Worm (Caenorhabditis elegans) whole organism, L2 larva: ENCODE results near the gene T19D12.1.

ENCODE experiments used
- F13H6.1 ChIP-seq: sonication (generic microtip); optimal IDR thresholded peaks from 2 replicates; lab custom pipeline; 2016; ENCODE audit warnings: missing genetic modification characterization, missing compliant biosample characterization
- alr-1 ChIP-seq: fragments of 150-350 bp; optimal IDR thresholded peaks from 2 replicates; lab custom pipeline; 2014; ENCODE audit warnings: missing biosample characterization, missing genetic modification characterization
- ama-1 ChIP-seq: fragments of 150-350 bp; optimal IDR thresholded peaks from 2 replicates; lab custom pipeline; 2018; ENCODE audit warnings: inconsistent platforms
- blmp-1 ChIP-seq: sonication (generic microtip); optimal IDR thresholded peaks from 2 replicates; lab custom pipeline; 2017; ENCODE audit warnings: missing genetic modification characterization, mild to moderate bottlenecking, missing compliant biosample characterization, antibody characterized with exemption, moderate library complexity; ENCODE audit not compliant: insufficient read depth
- ceh-16 ChIP-seq: fragments of 150-350 bp; optimal IDR thresholded peaks from 2 replicates; lab custom pipeline; 2014; ENCODE audit warnings: missing biosample characterization, missing genetic modification characterization
- ceh-82 ChIP-seq: fragments of 150-350 bp; optimal IDR thresholded peaks from 2 replicates; lab custom pipeline; 2014; ENCODE audit warnings: missing biosample characterization, missing genetic modification characterization
- crh-2 ChIP-seq: sonication (generic microtip); optimal IDR thresholded peaks from 2 replicates; lab custom pipeline; 2017; ENCODE audit warnings: missing biosample characterization, missing genetic modification characterization
- egl-27 ChIP-seq: sonication (generic microtip); optimal IDR thresholded peaks from 3 replicates; lab custom pipeline; 2017; ENCODE audit warnings: missing biosample characterization, missing genetic modification reagents, missing genetic modification characterization
- elt-1 ChIP-seq: fragments of 150-350 bp; optimal IDR thresholded peaks from 2 replicates; lab custom pipeline; 2014; ENCODE audit warnings: missing biosample characterization, missing genetic modification characterization
- fos-1 ChIP-seq: fragments of 150-350 bp; optimal IDR thresholded peaks from 2 replicates; lab custom pipeline; 2014; ENCODE audit warnings: missing biosample characterization, missing genetic modification characterization
- lin-11 ChIP-seq: fragments of 150-350 bp; sonication (generic microtip); optimal IDR thresholded peaks from 2 replicates; lab custom pipeline; 2014; ENCODE audit warnings: missing biosample characterization, missing genetic modification characterization, inconsistent platforms, mixed read lengths
- lin-13 ChIP-seq: fragments of 150-350 bp; optimal IDR thresholded peaks from 2 replicates; lab custom pipeline; 2014; ENCODE audit warnings: missing biosample characterization, missing genetic modification reagents, missing genetic modification characterization
- lsy-2 ChIP-seq, 2 experiments: fragments of 150-350 bp in 1 of 2; sonication (generic microtip) in 1 of 2; optimal IDR thresholded peaks; 2 replicates each; lab custom pipeline; 2014 to 2017; ENCODE audit warnings: missing biosample characterization in 2 of 2, missing genetic modification characterization in 2 of 2
- mdl-1 ChIP-seq, 2 experiments: fragments of 150-350 bp in 1 of 2; sonication (generic microtip) in 1 of 2; optimal IDR thresholded peaks; 2 replicates each; lab custom pipeline; 2017; ENCODE audit warnings: missing biosample characterization in 2 of 2, missing genetic modification characterization in 2 of 2
- nhr-10 ChIP-seq: sonication (generic microtip); optimal IDR thresholded peaks from 2 replicates; lab custom pipeline; 2017; ENCODE audit warnings: missing biosample characterization, missing genetic modification characterization
- nhr-12 ChIP-seq: fragments of 150-350 bp; optimal IDR thresholded peaks from 2 replicates; lab custom pipeline; 2014; ENCODE audit warnings: missing biosample characterization, missing genetic modification characterization
- nhr-23 ChIP-seq: fragments of 150-350 bp; optimal IDR thresholded peaks from 2 replicates; lab custom pipeline; 2014; ENCODE audit warnings: missing biosample characterization, missing genetic modification reagents, missing genetic modification characterization
- nhr-237 ChIP-seq: fragments of 150-350 bp; optimal IDR thresholded peaks from 2 replicates; lab custom pipeline; 2014; ENCODE audit warnings: missing biosample characterization, missing genetic modification characterization
- nhr-25 ChIP-seq: fragments of 150-350 bp; sonication (generic microtip); optimal IDR thresholded peaks from 3 replicates; lab custom pipeline; 2014; ENCODE audit warnings: missing biosample characterization, missing genetic modification characterization
- peb-1 ChIP-seq: fragments of 150-350 bp; optimal IDR thresholded peaks from 2 replicates; lab custom pipeline; 2014; ENCODE audit warnings: missing biosample characterization, missing genetic modification characterization
- skn-1 ChIP-seq: sonication (generic microtip); optimal IDR thresholded peaks from 2 replicates; lab custom pipeline; 2017; ENCODE audit warnings: missing biosample characterization, missing genetic modification characterization
- sma-9 ChIP-seq, 2 experiments: fragments of 150-350 bp in 1 of 2; sonication (generic microtip) in 1 of 2; optimal IDR thresholded peaks; 2 replicates each; lab custom pipeline; 2014 to 2016; ENCODE audit warnings: missing genetic modification characterization in 2 of 2, mild to moderate bottlenecking in 1 of 2, missing biosample characterization in 1 of 2, missing compliant biosample characterization in 1 of 2, missing genetic modification reagents in 1 of 2, moderate library complexity in 1 of 2
- unc-55 ChIP-seq: fragments of 150-350 bp; sonication (generic microtip); optimal IDR thresholded peaks from 3 replicates; lab custom pipeline; 2014; ENCODE audit warnings: missing biosample characterization, missing genetic modification reagents, missing genetic modification characterization
- unc-62 ChIP-seq: fragments of 150-350 bp; optimal IDR thresholded peaks from 2 replicates; lab custom pipeline; 2014; ENCODE audit warnings: missing biosample characterization, missing genetic modification reagents, missing genetic modification characterization
- zag-1 ChIP-seq: fragments of 150-350 bp; optimal IDR thresholded peaks from 2 replicates; lab custom pipeline; 2014; ENCODE audit warnings: missing biosample characterization, missing genetic modification characterization
- ztf-11 ChIP-seq: sonication (generic microtip); optimal IDR thresholded peaks from 2 replicates; lab custom pipeline; 2017; ENCODE audit warnings: missing biosample characterization, missing genetic modification characterization

The T19D12.1 gene

DNA sequence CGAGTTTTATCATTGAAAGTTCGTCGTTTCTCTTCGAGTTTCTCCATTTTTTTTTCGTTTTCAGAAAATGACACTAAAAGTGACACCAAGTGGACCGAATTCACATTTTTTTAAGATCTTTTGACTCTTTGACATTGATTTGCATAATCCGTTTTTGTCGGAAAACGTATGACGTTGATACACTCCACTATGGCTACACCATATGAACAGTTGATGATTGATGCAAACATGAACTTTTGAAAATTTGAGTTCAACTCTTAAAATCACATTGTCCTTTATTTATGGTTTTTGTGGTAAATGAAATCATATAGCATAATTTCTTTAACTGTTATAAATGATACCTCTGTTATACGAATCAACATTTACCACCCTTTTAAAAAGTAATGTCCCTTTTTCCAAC is 7.9 kb upstream of the T19D12.1 start, which contains the start of gene T19D12.10:
T19D12.10 (minus strand) TSS at position 101 of the 400 bp plus-strand sequence.
- TF ChIP-seq skn-1 (tag; lab: Kevin White, UChicago) (no peak), lsy-2 (tag; optimal IDR thresholded peaks at IDR 0.05; lab: Kevin White, UChicago) (no peak), lin-13 (GFP tag; lab: Kevin White, UChicago) (no peak), mdl-1 (tag; optimal IDR thresholded peaks at IDR 0.05; lab: Kevin White, UChicago) (no peak), sma-9 (GFP tag; optimal IDR thresholded peaks at IDR 0.05; lab: Kevin White, UChicago) (no peak), sma-9 (tag; optimal IDR thresholded peaks at IDR 0.05; lab: Kevin White, UChicago) (no peak), peb-1 (tag; lab: Kevin White, UChicago) (no peak), elt-1 (tag; lab: Kevin White, UChicago) (no peak), fos-1 (tag; lab: Kevin White, UChicago) (no peak), lin-11 (tag; lab: Kevin White, UChicago) (no peak)

DNA sequence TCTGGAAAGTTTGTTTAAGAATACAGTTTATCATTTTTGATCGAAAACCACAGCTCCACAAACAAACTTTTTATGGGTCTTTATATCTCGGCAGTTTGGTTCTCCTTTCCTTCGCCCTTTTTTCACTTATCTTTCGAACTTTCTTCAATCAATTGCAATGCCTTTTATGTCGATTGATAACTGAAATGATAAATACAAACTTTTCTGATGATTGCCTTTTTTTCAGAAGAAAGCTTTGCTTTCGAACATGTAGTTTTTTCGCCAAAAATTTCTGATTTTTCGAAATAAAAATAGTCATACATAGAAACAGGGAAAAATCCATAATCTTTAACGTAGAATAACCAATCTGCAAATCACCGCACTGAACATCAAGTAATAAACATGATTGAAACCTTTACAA is 5.5 kb upstream of the T19D12.1 start, which contains the start of gene T19D12.2:
T19D12.2 (plus strand) TSS at position 125 of the 400 bp plus-strand sequence.
- TF ChIP-seq skn-1 (tag; lab: Kevin White, UChicago) (no peak), egl-27 (tag; lab: Kevin White, UChicago) (no peak), fos-1 (tag; lab: Kevin White, UChicago) (peak; percentile 82), F13H6.1 (no peak)

DNA sequence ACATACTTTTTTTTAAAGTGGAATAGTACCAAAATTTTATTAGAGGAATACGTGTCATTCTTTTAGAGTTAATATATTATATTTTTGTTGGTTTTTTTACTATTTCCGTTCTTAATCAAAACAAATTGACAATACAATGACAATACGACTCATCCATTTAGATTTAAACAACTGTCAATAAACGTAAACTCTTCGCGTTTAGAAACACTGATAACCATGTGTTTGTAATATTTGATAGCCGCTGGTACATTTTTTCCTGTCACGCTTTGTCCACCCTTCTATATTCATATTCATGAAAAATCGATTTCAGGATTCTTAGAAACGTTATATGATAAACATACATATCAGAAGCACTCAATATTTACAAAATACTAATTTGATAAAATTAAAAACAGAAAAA is 2.9 kb upstream of the T19D12.1 start:
- TF ChIP-seq fos-1 (tag; lab: Kevin White, UChicago) (peak; percentile 30), alr-1 (tag; lab: Kevin White, UChicago) (no peak)

DNA sequence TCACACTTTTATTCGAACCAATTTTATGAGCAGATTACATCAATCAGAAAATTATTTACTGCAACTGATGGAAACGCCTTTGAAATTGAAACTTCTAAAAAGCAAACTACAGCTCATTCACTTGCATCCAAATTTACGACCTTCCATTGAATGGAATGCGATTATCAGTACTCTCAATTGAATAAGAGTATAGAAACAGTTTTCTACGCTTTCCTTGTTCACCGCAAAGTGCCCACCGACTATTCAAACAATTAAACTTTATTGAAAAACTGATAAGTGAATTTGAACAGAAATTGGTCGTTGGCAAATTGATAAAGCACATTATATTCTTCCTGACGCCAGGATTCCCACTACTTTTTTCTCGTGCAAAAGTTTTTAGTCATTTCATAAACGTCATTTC is 790 bp upstream of the T19D12.1 start:
- TF ChIP-seq sma-9 (GFP tag; optimal IDR thresholded peaks at IDR 0.05; lab: Kevin White, UChicago), result peak; percentile 14
- no peak for TF ChIP-seq sma-9 (tag; optimal IDR thresholded peaks at IDR 0.05; lab: Kevin White, UChicago)
- peak; percentile 81 for TF ChIP-seq fos-1 (tag; lab: Kevin White, UChicago)
- no peak for TF ChIP-seq ztf-11 (tag; lab: Kevin White, UChicago)
- no peak for TF ChIP-seq lin-11 (tag; lab: Kevin White, UChicago)
- no peak for TF ChIP-seq nhr-23 (tag; lab: Kevin White, UChicago)
- no peak for TF ChIP-seq nhr-237 (tag; lab: Kevin White, UChicago)

DNA sequence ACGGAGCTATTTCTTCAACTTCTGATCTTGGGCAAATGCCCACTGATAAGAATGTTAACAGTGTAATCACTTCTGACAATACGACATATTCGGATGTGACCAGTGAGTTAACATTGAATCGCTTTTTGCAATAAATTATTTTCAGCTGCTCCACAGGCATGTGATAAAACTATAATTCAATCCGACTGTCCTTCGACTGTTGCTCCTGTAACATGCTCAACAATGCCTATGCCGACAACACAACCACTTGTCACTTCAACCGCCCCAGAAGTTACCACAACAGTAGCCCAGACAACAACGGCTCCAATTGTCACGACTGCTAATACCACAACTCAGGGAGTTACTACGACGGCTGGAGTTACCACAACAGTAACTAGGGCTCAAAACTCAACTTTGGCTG is 836 bp downstream of the T19D12.1 start:
- TF ChIP-seq zag-1 (tag; lab: Kevin White, UChicago) (no peak), ceh-82 (tag; lab: Kevin White, UChicago) (no peak), ceh-16 (tag; lab: Kevin White, UChicago) (no peak), sma-9 (GFP tag; optimal IDR thresholded peaks at IDR 0.05; lab: Kevin White, UChicago) (no peak), sma-9 (tag; optimal IDR thresholded peaks at IDR 0.05; lab: Kevin White, UChicago) (no peak), fos-1 (tag; lab: Kevin White, UChicago) (no peak), alr-1 (tag; lab: Kevin White, UChicago) (no peak), ztf-11 (tag; lab: Kevin White, UChicago) (no peak), nhr-25 (no peak), mdl-1 (tag; optimal IDR thresholded peaks at IDR 0.05; lab: Kevin White, UChicago) (no peak)
- TF ChIP-seq, all 48 proteins: peak for 0

DNA sequence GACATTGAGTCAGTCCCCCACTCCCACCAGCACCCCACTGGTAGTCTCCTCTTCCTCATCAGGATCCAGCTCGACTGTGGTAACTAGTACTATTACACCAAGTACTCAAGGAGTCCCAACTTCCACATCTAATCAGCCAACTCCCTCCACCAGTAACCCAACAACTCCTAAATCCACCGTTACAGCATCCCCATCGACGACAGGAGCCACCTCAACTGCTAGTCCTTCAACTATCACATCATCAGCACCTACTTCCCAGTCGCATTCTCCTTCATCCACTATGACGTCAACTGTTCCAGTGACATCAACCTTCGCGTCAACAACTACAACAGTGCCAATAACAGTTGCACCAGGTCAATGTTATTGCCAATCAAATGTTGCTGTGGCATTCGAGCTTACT is 1.8 kb downstream of the T19D12.1 start:
- no peak for TF ChIP-seq sma-9 (GFP tag; optimal IDR thresholded peaks at IDR 0.05; lab: Kevin White, UChicago)
- no peak for TF ChIP-seq sma-9 (tag; optimal IDR thresholded peaks at IDR 0.05; lab: Kevin White, UChicago)
- no peak for TF ChIP-seq lsy-2 (tag; optimal IDR thresholded peaks at IDR 0.05; lab: Kevin White, UChicago)
- TF ChIP-seq blmp-1 (tag; lab: Kevin White, UChicago), result no peak

DNA sequence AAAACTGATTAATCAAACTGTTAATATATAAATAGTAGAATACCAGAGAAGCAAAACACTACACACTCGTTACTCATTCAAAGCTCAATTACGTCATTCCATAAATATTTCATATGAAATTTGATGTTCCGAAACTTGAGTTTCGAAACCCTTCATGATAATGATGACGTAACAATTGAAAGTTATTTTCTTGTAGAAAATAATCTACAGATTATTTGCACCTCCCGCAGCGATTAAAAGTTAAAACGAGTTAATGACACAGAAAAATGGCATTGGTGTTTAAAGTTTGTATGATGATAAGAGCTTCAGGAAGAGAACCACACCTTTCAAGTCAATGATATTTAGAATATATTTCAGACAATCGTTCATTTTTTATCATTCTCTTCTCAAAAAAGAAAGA is 7.2 kb downstream of the T19D12.1 start, which contains the start of gene H43E16.1:
H43E16.1 (plus strand) TSS at position 375 of the 400 bp plus-strand sequence.
- TF ChIP-seq sma-9 (GFP tag; optimal IDR thresholded peaks at IDR 0.05; lab: Kevin White, UChicago), result peak; percentile 45
- no peak for TF ChIP-seq sma-9 (tag; optimal IDR thresholded peaks at IDR 0.05; lab: Kevin White, UChicago)
- no peak for TF ChIP-seq unc-62
- TF ChIP-seq ama-1, result no peak
- TF ChIP-seq fos-1 (tag; lab: Kevin White, UChicago), result peak; percentile 95
- TF ChIP-seq nhr-12 (tag; lab: Kevin White, UChicago), result no peak
- TF ChIP-seq crh-2 (tag; lab: Kevin White, UChicago), result no peak

DNA sequence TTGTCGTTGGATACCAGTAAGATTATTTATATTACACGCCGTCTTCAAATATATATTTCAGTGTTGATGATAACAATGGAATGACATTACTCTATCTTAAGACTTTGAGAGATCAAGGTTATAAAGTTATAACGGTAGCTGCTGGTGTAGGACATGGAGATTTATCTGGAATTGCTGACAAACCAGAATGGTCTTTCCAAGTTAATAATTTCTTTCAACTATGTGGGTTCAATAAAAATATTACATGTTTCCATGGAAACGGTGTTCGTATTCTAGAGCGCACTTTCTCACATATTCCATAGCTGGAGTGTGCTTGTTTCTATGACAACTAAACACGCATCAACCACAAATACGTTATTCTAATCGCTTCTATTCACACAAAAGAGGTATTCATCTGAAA is 13.0 kb downstream of the T19D12.1 start, which contains the start of gene ift-74:
ift-74 (plus strand) TSS at position 301 of the 400 bp plus-strand sequence.
- TF ChIP-seq egl-27 (tag; lab: Kevin White, UChicago), result no peak
- TF ChIP-seq ztf-11 (tag; lab: Kevin White, UChicago), result no peak
- no peak for TF ChIP-seq nhr-23 (tag; lab: Kevin White, UChicago)
- TF ChIP-seq unc-55 (GFP tag; lab: Kevin White, UChicago), result no peak
- TF ChIP-seq nhr-10 (tag; lab: Kevin White, UChicago), result no peak
- TF ChIP-seq sma-9 (GFP tag; optimal IDR thresholded peaks at IDR 0.05; lab: Kevin White, UChicago), result no peak
- no peak for TF ChIP-seq sma-9 (tag; optimal IDR thresholded peaks at IDR 0.05; lab: Kevin White, UChicago)
- TF ChIP-seq alr-1 (tag; lab: Kevin White, UChicago), result no peak
- TF ChIP-seq mdl-1 (tag; optimal IDR thresholded peaks at IDR 0.05; lab: Kevin White, UChicago), result no peak
- TF ChIP-seq fos-1 (tag; lab: Kevin White, UChicago), result no peak
- no peak for TF ChIP-seq zag-1 (tag; lab: Kevin White, UChicago)
- no peak for TF ChIP-seq nhr-12 (tag; lab: Kevin White, UChicago)
